Worm (Caenorhabditis elegans) whole organism, young adult: Measurements from ENCODE around the gene mboa-6.

ENCODE experiments used
- B0336.3 ChIP-seq: fragments of 200-800 bp; sonication (Bioruptor generic); IDR thresholded peaks from 2 replicates; pipeline ENCODE4 v1.3.6; 2022; ENCODE audit warnings: missing genetic modification characterization, missing compliant biosample characterization
- F22D6.2 ChIP-seq: sonication (generic microtip); optimal IDR thresholded peaks from 2 replicates; lab custom pipeline; 2016; ENCODE audit warnings: mild to moderate bottlenecking, missing genetic modification characterization, missing compliant biosample characterization
- F23B12.7 ChIP-seq: sonication (generic microtip); optimal IDR thresholded peaks from 2 replicates; lab custom pipeline; 2017; ENCODE audit warnings: missing genetic modification characterization, mild to moderate bottlenecking, missing compliant biosample characterization, antibody characterized with exemption, moderate library complexity; ENCODE audit not compliant: insufficient read depth
- F52B5.7 ChIP-seq: sonication (generic microtip); optimal IDR thresholded peaks from 2 replicates; lab custom pipeline; 2016; ENCODE audit warnings: mild to moderate bottlenecking, missing genetic modification characterization, missing compliant biosample characterization
- Y67H2A.10 ChIP-seq: fragments of 200-800 bp; sonication (Bioruptor generic); conservative IDR thresholded peaks from 2 replicates; pipeline ENCODE4 v1.3.6; 2022; ENCODE audit warnings: missing genetic modification reagents, missing genetic modification characterization, missing compliant biosample characterization
- ZK185.1 ChIP-seq: sonication (generic microtip); optimal IDR thresholded peaks from 2 replicates; lab custom pipeline; 2016; ENCODE audit warnings: mild to moderate bottlenecking, missing genetic modification characterization, missing compliant biosample characterization; ENCODE audit not compliant: poor library complexity, severe bottlenecking
- athp-1 ChIP-seq: sonication (generic microtip); optimal IDR thresholded peaks from 2 replicates; lab custom pipeline; 2017; ENCODE audit warnings: mild to moderate bottlenecking, missing genetic modification characterization, missing compliant biosample characterization
- bed-1 ChIP-seq: fragments of 200-800 bp; sonication (Bioruptor generic); IDR thresholded peaks from 2 replicates; pipeline ENCODE4 v1.3.6; 2022; ENCODE audit warnings: missing genetic modification reagents, missing genetic modification characterization, missing compliant biosample characterization
- bed-2 ChIP-seq: fragments of 200-800 bp; sonication (Bioruptor generic); IDR thresholded peaks from 2 replicates; pipeline ENCODE4 v1.3.6; 2022; ENCODE audit warnings: missing genetic modification reagents, missing genetic modification characterization, missing compliant biosample characterization
- cebp-2 ChIP-seq: fragments of 200-800 bp; sonication (Bioruptor generic); IDR thresholded peaks from 2 replicates; pipeline ENCODE4 v1.3.6; 2022; ENCODE audit warnings: missing genetic modification characterization, missing compliant biosample characterization
- ceh-58 ChIP-seq: fragments of 200-800 bp; sonication (Bioruptor generic); IDR thresholded peaks from 2 replicates; pipeline ENCODE4 v1.3.6; 2022; ENCODE audit warnings: missing genetic modification characterization, missing compliant biosample characterization
- dpl-1 ChIP-seq: fragments of 150-350 bp; optimal IDR thresholded peaks from 2 replicates; lab custom pipeline; 2014; ENCODE audit warnings: missing biosample characterization, missing genetic modification reagents, missing genetic modification characterization
- egrh-3 ChIP-seq: fragments of 200-800 bp; sonication (Bioruptor generic); IDR thresholded peaks from 2 replicates; pipeline ENCODE4 v1.3.6; 2022; ENCODE audit warnings: missing genetic modification reagents, missing genetic modification characterization, missing compliant biosample characterization
- fkh-3 ChIP-seq: sonication (generic microtip); optimal IDR thresholded peaks from 2 replicates; lab custom pipeline; 2016; ENCODE audit warnings: mild to moderate bottlenecking, missing genetic modification characterization, missing compliant biosample characterization
- hlh-12 ChIP-seq: sonication (generic microtip); optimal IDR thresholded peaks from 2 replicates; lab custom pipeline; 2016; ENCODE audit warnings: missing genetic modification characterization, missing compliant biosample characterization
- hsf-1 ChIP-seq: fragments of 200-800 bp; sonication (Bioruptor generic); IDR thresholded peaks from 2 replicates; pipeline ENCODE4 v1.3.6; 2022; ENCODE audit warnings: missing genetic modification reagents, missing genetic modification characterization, missing compliant biosample characterization
- lin-35 ChIP-seq, 3 experiments: fragments of 150-350 bp in 2 of 3; sonication (generic microtip) in 1 of 3; optimal IDR thresholded peaks; 2 replicates each; lab custom pipeline; 2014 to 2018; ENCODE audit warnings: missing biosample characterization in 3 of 3, missing genetic modification characterization in 3 of 3, missing genetic modification reagents in 3 of 3
- lir-1 ChIP-seq: fragments of 200-800 bp; sonication (Bioruptor generic); conservative IDR thresholded peaks from 2 replicates; pipeline ENCODE4 v1.3.6; 2022; ENCODE audit warnings: missing genetic modification reagents, missing genetic modification characterization, missing compliant biosample characterization
- lsl-1 ChIP-seq: fragments of 200-800 bp; sonication (Bioruptor generic); optimal IDR thresholded peaks from 2 replicates; lab custom pipeline; 2018; ENCODE audit warnings: mild to moderate bottlenecking, missing genetic modification characterization, moderate library complexity, missing compliant biosample characterization
- madf-6 ChIP-seq: fragments of 200-800 bp; sonication (Bioruptor generic); IDR thresholded peaks from 2 replicates; pipeline ENCODE4 v1.3.6; 2022; ENCODE audit warnings: missing genetic modification reagents, missing genetic modification characterization, missing compliant biosample characterization
- nfya-2 ChIP-seq: fragments of 200-800 bp; sonication (Bioruptor generic); IDR thresholded peaks from 2 replicates; pipeline ENCODE4 v1.3.6; 2022; ENCODE audit warnings: missing genetic modification reagents, missing genetic modification characterization, missing compliant biosample characterization
- pbrm-1 ChIP-seq: fragments of 200-800 bp; sonication (Bioruptor generic); IDR thresholded peaks from 2 replicates; pipeline ENCODE4 v1.3.6; 2022; ENCODE audit warnings: missing genetic modification reagents, missing genetic modification characterization, missing compliant biosample characterization
- rcor-1 ChIP-seq: fragments of 200-800 bp; sonication (Bioruptor generic); IDR thresholded peaks from 2 replicates; pipeline ENCODE4 v1.3.6; 2022; ENCODE audit warnings: missing genetic modification reagents, missing genetic modification characterization, missing compliant biosample characterization
- rpc-1 ChIP-seq, 2 experiments: fragments of 150-350 bp in 1 of 2; sonication (generic microtip) in 1 of 2; optimal IDR thresholded peaks; 2 replicates each; lab custom pipeline; 2014 to 2018; ENCODE audit warnings: missing biosample characterization in 1 of 2, missing genetic modification characterization in 1 of 2, missing genetic modification reagents in 1 of 2, missing genotype in 1 of 2
- sea-2 ChIP-seq: fragments of 200-800 bp; sonication (Bioruptor generic); IDR thresholded peaks from 2 replicates; pipeline ENCODE4 v1.3.6; 2022; ENCODE audit warnings: missing genetic modification characterization, missing compliant biosample characterization
- tbx-9 ChIP-seq: sonication (generic microtip); optimal IDR thresholded peaks from 2 replicates; lab custom pipeline; 2016; ENCODE audit warnings: borderline replicate concordance, missing genetic modification characterization, inconsistent platforms, missing compliant biosample characterization
- tlf-1 ChIP-seq: fragments of 200-800 bp; sonication (Bioruptor generic); optimal IDR thresholded peaks from 2 replicates; lab custom pipeline; 2018; ENCODE audit warnings: mild to moderate bottlenecking, missing genetic modification characterization, missing compliant biosample characterization
- unc-130 ChIP-seq: sonication (generic microtip); optimal IDR thresholded peaks from 2 replicates; lab custom pipeline; 2016; ENCODE audit warnings: missing genetic modification reagents, missing genetic modification characterization, missing compliant biosample characterization
- zfh-2 ChIP-seq: fragments of 200-800 bp; sonication (Bioruptor generic); conservative IDR thresholded peaks from 2 replicates; pipeline ENCODE4 v1.3.6; 2022; ENCODE audit warnings: missing genetic modification reagents, missing genetic modification characterization, missing compliant biosample characterization
- zim-3 ChIP-seq: sonication (generic microtip); optimal IDR thresholded peaks from 2 replicates; lab custom pipeline; 2017; ENCODE audit warnings: mild to moderate bottlenecking, missing genetic modification characterization, moderate library complexity, missing compliant biosample characterization
- ztf-22 ChIP-seq: fragments of 200-800 bp; sonication (Bioruptor generic); optimal IDR thresholded peaks from 2 replicates; lab custom pipeline; 2018; ENCODE audit warnings: mild to moderate bottlenecking, missing genetic modification characterization, moderate library complexity, missing compliant biosample characterization

The mboa-6 gene

DNA sequence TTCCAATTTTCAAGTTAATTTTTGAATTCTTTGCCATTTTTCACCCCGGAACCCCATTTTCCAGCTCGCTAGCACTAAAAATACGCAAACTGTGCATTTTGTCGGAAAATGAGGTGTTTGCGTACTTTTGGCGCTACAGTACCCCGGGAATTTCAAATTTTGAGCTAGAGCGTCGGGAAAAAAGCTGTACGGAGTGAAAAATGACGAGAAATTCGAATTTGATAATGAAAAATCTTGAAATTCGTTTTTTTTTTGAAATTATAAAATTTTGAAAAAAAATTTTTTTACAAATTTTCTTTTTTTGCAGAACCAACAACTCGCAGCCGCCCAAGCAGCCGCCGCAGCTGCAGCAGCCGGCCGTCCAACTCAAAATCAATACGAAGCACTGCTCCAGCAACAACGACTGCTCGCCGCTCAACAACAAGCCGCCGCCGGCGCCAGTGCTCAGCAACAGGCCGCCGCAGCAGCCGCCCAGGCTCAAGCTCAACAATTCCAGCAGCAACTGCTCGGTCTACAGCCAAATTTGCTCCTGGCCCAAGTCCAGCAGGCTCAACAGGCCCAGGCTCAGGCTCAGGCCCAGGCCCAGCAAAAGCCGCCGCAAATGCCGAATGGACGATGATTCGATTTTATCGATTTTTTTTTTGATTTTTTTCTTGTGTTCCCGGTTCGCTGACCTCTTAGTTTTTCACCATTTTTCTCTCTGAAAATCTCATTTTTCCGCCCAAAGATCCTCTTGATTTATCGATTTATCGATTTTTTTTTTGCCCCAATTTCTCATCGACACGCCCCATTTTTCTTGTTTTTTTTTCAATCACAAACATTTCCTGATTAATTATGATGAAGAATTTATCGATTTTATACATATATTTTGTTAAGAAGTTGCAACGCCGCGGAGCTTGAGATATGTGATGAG lies 22.8 kb downstream of the mboa-6 start (continued):
- TF ChIP-seq ceh-58 (GFP tag; lab: Robert Waterston, UW) (no peak), bed-2 (GFP tag; lab: Robert Waterston, UW) (peak; percentile 66; the same call in 1 of the 2 replicates), sea-2 (no peak), tlf-1 (GFP tag; lab: Kevin White, UChicago) (no peak), lin-35 (GFP tag; optimal IDR thresholded peaks at IDR 0.05; lab: Kevin White, UChicago) (no peak), athp-1 (no peak), egrh-3 (GFP tag; lab: Robert Waterston, UW) (peak; percentile 89), F22D6.2 (tag; lab: Kevin White, UChicago) (no peak), ZK185.1 (no peak), ztf-22 (GFP tag; lab: Kevin White, UChicago) (no peak), B0336.3 (no peak), zfh-2 (GFP tag; lab: Robert Waterston, UW) (peak; percentile 95), bed-1 (GFP tag; lab: Robert Waterston, UW) (no peak)

ce11 chrIII:1937879-1938438 lies 23.8 kb downstream of the mboa-6 start:
- TF ChIP-seq nfya-2 (GFP tag; lab: Robert Waterston, UW) (no peak), hlh-12 (no peak), pbrm-1 (GFP tag; lab: Robert Waterston, UW) (no peak), fkh-3 (tag; lab: Kevin White, UChicago) (peak; percentile 42), lsl-1 (GFP tag; lab: Kevin White, UChicago) (peak; percentile 15), hsf-1 (no peak), ztf-22 (GFP tag; lab: Kevin White, UChicago) (no peak), dpl-1 (GFP tag; lab: Kevin White, UChicago) (no peak), tbx-9 (tag; lab: Kevin White, UChicago) (no peak), lir-1 (GFP tag; lab: Robert Waterston, UW) (no peak), madf-6 (GFP tag; lab: Robert Waterston, UW) (no peak), unc-130 (GFP tag; lab: Kevin White, UChicago) (no peak), zfh-2 (GFP tag; lab: Robert Waterston, UW) (peak; percentile 69), zim-3 (no peak), F23B12.7 (tag; lab: Kevin White, UChicago) (no peak), F22D6.2 (tag; lab: Kevin White, UChicago) (no peak), egrh-3 (GFP tag; lab: Robert Waterston, UW) (peak; percentile 22; the same call in 1 of the 2 replicates), Y67H2A.10 (GFP tag; lab: Robert Waterston, UW) (no peak), cebp-2 (no peak), lin-35 (GFP tag; optimal IDR thresholded peaks at IDR 0.05; lab: Kevin White, UChicago) (no peak)

DNA sequence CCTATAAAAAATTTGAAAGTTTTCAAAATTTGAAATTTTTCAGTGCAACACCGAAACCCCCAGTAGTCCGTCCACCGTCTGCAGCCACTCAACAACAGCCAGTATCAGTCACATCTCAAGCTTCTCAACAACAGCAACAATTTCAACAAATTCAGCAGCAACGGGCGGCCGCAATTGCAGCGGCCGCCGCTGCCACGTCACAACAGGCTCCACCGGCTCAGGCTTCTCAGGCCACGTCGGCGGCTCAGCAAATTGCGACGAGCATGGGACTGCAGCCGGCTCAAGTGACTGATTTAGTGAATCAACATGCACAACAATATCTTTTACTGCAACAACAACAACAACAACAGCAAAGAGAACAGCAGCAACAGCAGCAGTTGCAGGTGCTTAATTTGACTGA lies 27.6 kb downstream of the mboa-6 start:
- TF ChIP-seq rpc-1 (optimal IDR thresholded peaks at IDR 0.05; lab: Kevin White, UChicago) (no peak), rpc-1 (tag; optimal IDR thresholded peaks at IDR 0.05; lab: Kevin White, UChicago) (no peak), zfh-2 (GFP tag; lab: Robert Waterston, UW) (peak; percentile 74), F52B5.7 (tag; lab: Kevin White, UChicago) (no peak), rcor-1 (GFP tag; lab: Robert Waterston, UW) (no peak), egrh-3 (GFP tag; lab: Robert Waterston, UW) (peak; percentile 50; the same call in 1 of the 2 replicates)
